Fruit fly (Drosophila melanogaster) whole organism, adult: Measurements from ENCODE around the gene CG13074.

ENCODE experiments used
- CG11617 ChIP-seq: fragments of 200-800 bp; sonication (Bioruptor generic); optimal IDR thresholded peaks from 2 replicates; lab custom pipeline; 2017; ENCODE audit warnings: mild to moderate bottlenecking, missing biosample characterization, missing genetic modification reagents, missing genetic modification characterization
- CG12768 ChIP-seq: fragments of 200-800 bp; sonication (Bioruptor generic); optimal IDR thresholded peaks from 2 replicates; lab custom pipeline; 2017; ENCODE audit warnings: missing biosample characterization, missing genetic modification characterization, mild to moderate bottlenecking, moderate library complexity, missing genetic modification reagents
- CG14711 ChIP-seq: fragments of 200-800 bp; sonication (Bioruptor generic); optimal IDR thresholded peaks from 2 replicates; lab custom pipeline; 2018; ENCODE audit warnings: missing biosample characterization, mild to moderate bottlenecking, missing genetic modification characterization, moderate library complexity
- CG1620 ChIP-seq: fragments of 200-800 bp; sonication (Bioruptor generic); optimal IDR thresholded peaks from 2 replicates; lab custom pipeline; 2016; ENCODE audit warnings: missing biosample characterization, missing genetic modification characterization
- CG33017 ChIP-seq: fragments of 200-800 bp; sonication (Bioruptor generic); optimal IDR thresholded peaks from 2 replicates; lab custom pipeline; 2018; ENCODE audit warnings: missing biosample characterization, mild to moderate bottlenecking, missing genetic modification characterization, moderate library complexity
- CG5204 ChIP-seq: fragments of 200-800 bp; sonication (Bioruptor generic); optimal IDR thresholded peaks from 2 replicates; lab custom pipeline; 2016; ENCODE audit warnings: missing biosample characterization, missing genetic modification characterization
- CG7045 ChIP-seq: fragments of 200-800 bp; sonication (Bioruptor generic); optimal IDR thresholded peaks from 2 replicates; lab custom pipeline; 2017; ENCODE audit warnings: missing biosample characterization, mild to moderate bottlenecking, missing genetic modification characterization
- CG7101 ChIP-seq: fragments of 200-800 bp; sonication (Bioruptor generic); optimal IDR thresholded peaks from 2 replicates; lab custom pipeline; 2018; ENCODE audit warnings: missing biosample characterization, mild to moderate bottlenecking, missing genetic modification characterization, moderate library complexity
- Clk ChIP-seq: fragments of 200-800 bp; sonication (Bioruptor generic); optimal IDR thresholded peaks from 2 replicates; lab custom pipeline; 2017; ENCODE audit warnings: missing biosample characterization, missing genetic modification characterization
- Crg-1 ChIP-seq: fragments of 200-800 bp; sonication (Bioruptor generic); optimal IDR thresholded peaks from 2 replicates; lab custom pipeline; 2016; ENCODE audit warnings: missing biosample characterization, missing genetic modification characterization
- Hr96 ChIP-seq: fragments of 200-800 bp; sonication (Bioruptor generic); optimal IDR thresholded peaks from 2 replicates; lab custom pipeline; 2016; ENCODE audit warnings: missing biosample characterization, missing genetic modification characterization
- Mnt ChIP-seq: fragments of 200-800 bp; sonication (Bioruptor generic); optimal IDR thresholded peaks from 2 replicates; lab custom pipeline; 2016; ENCODE audit warnings: missing biosample characterization, mild to moderate bottlenecking, missing genetic modification characterization
- bab1 ChIP-seq: fragments of 200-800 bp; sonication (Bioruptor generic); optimal IDR thresholded peaks from 3 replicates; lab custom pipeline; 2019; ENCODE audit warnings: missing biosample characterization, mild to moderate bottlenecking, missing genetic modification characterization, moderate library complexity
- cic ChIP-seq: fragments of 200-800 bp; sonication (Bioruptor generic); optimal IDR thresholded peaks from 2 replicates; lab custom pipeline; 2017; ENCODE audit warnings: missing biosample characterization, mild to moderate bottlenecking, missing genetic modification characterization, moderate library complexity
- cnc ChIP-seq, 2 experiments: fragments of >200 bp; optimal IDR thresholded peaks; 2 replicates each; lab custom pipeline; 2017
- kay ChIP-seq: fragments of 200-800 bp; sonication (Bioruptor generic); peaks from one replicate; lab custom pipeline; 2016; ENCODE audit warnings: missing biosample characterization, missing genetic modification characterization, borderline replicate concordance
- ovo ChIP-seq: fragments of 200-800 bp; sonication (Bioruptor generic); optimal IDR thresholded peaks from 2 replicates; lab custom pipeline; 2016; ENCODE audit warnings: missing biosample characterization, missing genetic modification characterization
- pad ChIP-seq: fragments of 200-800 bp; sonication (Bioruptor generic); optimal IDR thresholded peaks from 3 replicates; lab custom pipeline; 2017; ENCODE audit warnings: missing biosample characterization, missing genetic modification characterization, mild to moderate bottlenecking, moderate library complexity, missing genetic modification reagents
- tj ChIP-seq: fragments of 200-800 bp; sonication (Bioruptor generic); optimal IDR thresholded peaks from 3 replicates; lab custom pipeline; 2017; ENCODE audit warnings: missing biosample characterization, mild to moderate bottlenecking, missing genetic modification characterization, moderate library complexity
- toe ChIP-seq: fragments of 200-800 bp; sonication (Bioruptor generic); optimal IDR thresholded peaks from 2 replicates; lab custom pipeline; 2016; ENCODE audit warnings: missing biosample characterization, missing genetic modification characterization

The CG13074 gene

dm6 chr3L:16051719-16052122 is 45.6 kb downstream of the CG13074 start, which contains the start of gene Mbs:
Mbs (plus strand) TSS chr3L:16051959.
- TF ChIP-seq CG5204 (GFP tag; lab: Kevin White, UChicago) (peak; percentile 22), CG7045 (GFP tag; lab: Kevin White, UChicago) (no peak), CG12768 (GFP tag; lab: Kevin White, UChicago) (no peak), CG1620 (GFP tag; lab: Kevin White, UChicago) (peak; percentile 24), cic (GFP tag; lab: Kevin White, UChicago) (no peak), ovo (no peak), tj (GFP tag; lab: Kevin White, UChicago) (no peak), cnc (optimal IDR thresholded peaks at IDR 0.05; lab: Kevin White, UChicago) (no peak), CG7101 (tag; lab: Kevin White, UChicago) (peak; percentile 38), bab1 (peak; percentile 33), Mnt (GFP tag; lab: Kevin White, UChicago) (peak; percentile 29), pad (GFP tag; lab: Kevin White, UChicago) (no peak), toe (GFP tag; lab: Kevin White, UChicago) (peak; percentile 29), kay (GFP tag; lab: Kevin White, UChicago) (peak; percentile 60), CG11617 (no peak), CG33017 (tag; lab: Kevin White, UChicago) (no peak), Hr96 (GFP tag; lab: Kevin White, UChicago) (peak; percentile 56), Clk (no peak), CG14711 (peak; percentile 27), Crg-1 (GFP tag; lab: Kevin White, UChicago) (no peak)

- TF ChIP-seq CG12768 (GFP tag; lab: Kevin White, UChicago), result no peak
- peak; percentile 33 for TF ChIP-seq bab1
- no peak for TF ChIP-seq pad (GFP tag; lab: Kevin White, UChicago)
- TF ChIP-seq toe (GFP tag; lab: Kevin White, UChicago), result peak; percentile 44
- no peak for TF ChIP-seq Hr96 (GFP tag; lab: Kevin White, UChicago)
- no peak for TF ChIP-seq CG14711
- TF ChIP-seq CG1620 (GFP tag; lab: Kevin White, UChicago), result no peak
- no peak for TF ChIP-seq cic (GFP tag; lab: Kevin White, UChicago)
- no peak for TF ChIP-seq tj (GFP tag; lab: Kevin White, UChicago)
- TF ChIP-seq Crg-1 (GFP tag; lab: Kevin White, UChicago), result no peak
- peak; percentile 89 for TF ChIP-seq kay (GFP tag; lab: Kevin White, UChicago)
- no peak for TF ChIP-seq CG5204 (GFP tag; lab: Kevin White, UChicago)
- peak; percentile 35 for TF ChIP-seq Mnt (GFP tag; lab: Kevin White, UChicago)
- TF ChIP-seq CG7045 (GFP tag; lab: Kevin White, UChicago), result no peak
These were observed 46.4 kb downstream of the CG13074 start, which contains the start of gene Diap1 for dm6 chr3L:16050887-16051258. Diap1 (minus strand) TSS chr3L:16051034.

dm6 chr3L:16049955-16050886 is 47.1 kb downstream of the CG13074 start:
- TF ChIP-seq CG12768 (GFP tag; lab: Kevin White, UChicago) (peak; percentile 75), CG11617 (peak; percentile 78), toe (GFP tag; lab: Kevin White, UChicago) (no peak), Hr96 (GFP tag; lab: Kevin White, UChicago) (peak; percentile 13), Crg-1 (GFP tag; lab: Kevin White, UChicago) (peak; percentile 47), pad (GFP tag; lab: Kevin White, UChicago) (peak; percentile 21), Mnt (GFP tag; lab: Kevin White, UChicago) (peak; percentile 79), CG14711 (peak; percentile 33), CG7101 (tag; lab: Kevin White, UChicago) (peak; percentile 38), tj (GFP tag; lab: Kevin White, UChicago) (peak; percentile 17), kay (GFP tag; lab: Kevin White, UChicago) (peak; percentile 47), CG5204 (GFP tag; lab: Kevin White, UChicago) (no peak), Clk (peak; percentile 39), bab1 (no peak), CG33017 (tag; lab: Kevin White, UChicago) (peak; percentile 82), CG7045 (GFP tag; lab: Kevin White, UChicago) (peak; percentile 23), cnc (optimal IDR thresholded peaks at IDR 0.05; lab: Kevin White, UChicago) (no peak), CG1620 (GFP tag; lab: Kevin White, UChicago) (peak; percentile 19), cic (GFP tag; lab: Kevin White, UChicago) (peak; percentile 93), ovo (peak; percentile 48)

dm6 chr3L:16048722-16049459 is 48.4 kb downstream of the CG13074 start:
- TF ChIP-seq bab1 (no peak), Crg-1 (GFP tag; lab: Kevin White, UChicago) (no peak), CG11617 (no peak), tj (GFP tag; lab: Kevin White, UChicago) (no peak), CG33017 (tag; lab: Kevin White, UChicago) (no peak), kay (GFP tag; lab: Kevin White, UChicago) (no peak), Clk (no peak), Mnt (GFP tag; lab: Kevin White, UChicago) (no peak), pad (GFP tag; lab: Kevin White, UChicago) (no peak), CG5204 (GFP tag; lab: Kevin White, UChicago) (no peak), CG1620 (GFP tag; lab: Kevin White, UChicago) (no peak), CG12768 (GFP tag; lab: Kevin White, UChicago) (no peak), CG14711 (no peak), cic (GFP tag; lab: Kevin White, UChicago) (no peak), CG7101 (tag; lab: Kevin White, UChicago) (no peak), cnc (optimal IDR thresholded peaks at IDR 0.05; lab: Kevin White, UChicago) (no peak), CG7045 (GFP tag; lab: Kevin White, UChicago) (no peak), toe (GFP tag; lab: Kevin White, UChicago) (no peak), Hr96 (GFP tag; lab: Kevin White, UChicago) (no peak), ovo (no peak)
